Fruit fly (Drosophila melanogaster) whole organism, prepupa: ENCODE measurements around the gene CG7766.

ENCODE experiments used
- CG6808 ChIP-seq: fragments of 200-800 bp; sonication (Bioruptor generic); optimal IDR thresholded peaks from 3 replicates; lab custom pipeline; 2017; ENCODE audit warnings: missing biosample characterization, missing genetic modification characterization, mild to moderate bottlenecking, moderate library complexity, missing genetic modification reagents
- CG6854 ChIP-seq: fragments of 200-800 bp; sonication (Bioruptor generic); optimal IDR thresholded peaks from 2 replicates; lab custom pipeline; 2017; ENCODE audit warnings: missing biosample characterization, mild to moderate bottlenecking, missing genetic modification characterization
- CG8319 ChIP-seq: fragments of 200-800 bp; sonication (Bioruptor generic); optimal IDR thresholded peaks from 3 replicates; lab custom pipeline; 2016; ENCODE audit warnings: missing biosample characterization, missing genetic modification characterization
- Hr39 ChIP-seq: fragments of 200-800 bp; sonication (Bioruptor generic); optimal IDR thresholded peaks from 2 replicates; lab custom pipeline; 2016; ENCODE audit warnings: missing biosample characterization, missing genetic modification characterization
- Hr4 ChIP-seq: fragments of 200-800 bp; sonication (Bioruptor generic); optimal IDR thresholded peaks from 3 replicates; lab custom pipeline; 2016; ENCODE audit warnings: missing biosample characterization, missing genetic modification characterization
- Lpt ChIP-seq: fragments of 200-800 bp; sonication (Bioruptor generic); optimal IDR thresholded peaks from 3 replicates; lab custom pipeline; 2016; ENCODE audit warnings: missing biosample characterization, missing genetic modification characterization
- eg ChIP-seq: fragments of 200-800 bp; sonication (Bioruptor generic); IDR thresholded peaks from 3 replicates; pipeline ENCODE4 v1.3.6; 2022; ENCODE audit warnings: missing biosample characterization, missing genetic modification characterization
- svp ChIP-seq: fragments of 200-800 bp; sonication (Bioruptor generic); peaks from one replicate; lab custom pipeline; 2016; ENCODE audit warnings: missing biosample characterization, missing genetic modification characterization
- topi ChIP-seq: fragments of 200-800 bp; sonication (Bioruptor generic); optimal IDR thresholded peaks from 3 replicates; lab custom pipeline; 2016; ENCODE audit warnings: missing biosample characterization, missing genetic modification characterization

DNA sequence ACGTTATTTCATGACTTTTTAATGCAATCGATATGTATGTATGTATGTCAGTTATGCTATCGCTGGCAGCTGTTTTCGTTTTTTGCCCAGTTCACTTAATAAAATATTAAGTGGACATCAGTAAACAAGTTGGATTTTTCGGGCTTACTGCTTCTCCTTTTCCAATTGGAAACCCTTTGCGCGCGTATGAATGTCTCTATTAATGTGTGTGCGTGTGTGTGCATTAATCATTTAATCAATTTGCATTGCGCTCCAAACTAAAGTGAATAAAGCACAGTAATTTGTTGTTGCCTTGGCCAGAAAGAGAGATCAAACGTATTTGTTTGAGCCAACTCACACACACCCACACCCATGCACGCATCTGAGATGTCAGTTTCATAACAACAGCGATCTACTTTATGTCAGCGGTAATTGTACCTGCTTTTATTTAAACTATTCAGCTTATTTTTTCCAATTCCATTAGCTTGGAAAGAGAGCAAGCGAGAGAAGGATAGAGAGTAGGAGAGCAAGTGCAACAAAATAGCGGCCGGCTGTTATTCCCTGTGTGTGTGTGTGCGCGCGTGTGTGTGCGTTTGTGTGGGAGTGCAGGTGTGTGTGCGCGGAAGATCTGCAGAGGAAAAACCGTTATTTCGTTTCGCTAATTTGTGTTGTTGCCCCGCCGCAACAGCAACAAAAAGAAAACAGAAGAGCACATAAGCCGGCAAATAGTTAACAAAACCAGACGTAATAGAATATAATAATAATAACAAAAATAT lies 6.8 kb upstream of the CG7766 start:
- TF ChIP-seq CG8319 (GFP tag; lab: Kevin White, UChicago) (no peak), topi (no peak), Lpt (no peak), CG6854 (GFP tag; lab: Kevin White, UChicago) (no peak), Hr39 (GFP tag; lab: Kevin White, UChicago) (no peak), svp (GFP tag; lab: Kevin White, UChicago) (no peak), CG6808 (GFP tag; lab: Kevin White, UChicago) (no peak), Hr4 (GFP tag; lab: Kevin White, UChicago) (no peak), eg (GFP tag; lab: Robert Waterston, UW) (no peak)
